Fruit fly (Drosophila melanogaster) whole organism, adult: ENCODE measurements around the gene Tcs3.

Experiments
- CG11617 ChIP-seq: fragments of 200-800 bp; sonication (Bioruptor generic); optimal IDR thresholded peaks from 2 replicates; lab custom pipeline; 2017; ENCODE audit warnings: mild to moderate bottlenecking, missing biosample characterization, missing genetic modification reagents, missing genetic modification characterization
- CG14711 ChIP-seq: fragments of 200-800 bp; sonication (Bioruptor generic); optimal IDR thresholded peaks from 2 replicates; lab custom pipeline; 2018; ENCODE audit warnings: missing biosample characterization, mild to moderate bottlenecking, missing genetic modification characterization, moderate library complexity
- CG7045 ChIP-seq: fragments of 200-800 bp; sonication (Bioruptor generic); optimal IDR thresholded peaks from 2 replicates; lab custom pipeline; 2017; ENCODE audit warnings: missing biosample characterization, mild to moderate bottlenecking, missing genetic modification characterization
- Hr96 ChIP-seq: fragments of 200-800 bp; sonication (Bioruptor generic); optimal IDR thresholded peaks from 2 replicates; lab custom pipeline; 2016; ENCODE audit warnings: missing biosample characterization, missing genetic modification characterization
- cnc ChIP-seq, 2 experiments: fragments of >200 bp; optimal IDR thresholded peaks; 2 replicates each; lab custom pipeline; 2017
- tj ChIP-seq: fragments of 200-800 bp; sonication (Bioruptor generic); optimal IDR thresholded peaks from 3 replicates; lab custom pipeline; 2017; ENCODE audit warnings: missing biosample characterization, mild to moderate bottlenecking, missing genetic modification characterization, moderate library complexity

- no peak for TF ChIP-seq CG11617 (GFP tag; lab: Kevin White, UChicago)
- TF ChIP-seq Hr96 (GFP tag; lab: Kevin White, UChicago) = no peak
- TF ChIP-seq CG14711 (tag; lab: Kevin White, UChicago) = no peak
- TF ChIP-seq cnc (optimal IDR thresholded peaks at IDR 0.05; lab: Kevin White, UChicago) = no peak
- no peak for TF ChIP-seq tj (GFP tag; lab: Kevin White, UChicago)
- TF ChIP-seq CG7045 = no peak
These were observed 23.4 kb upstream of the Tcs3 start, which contains the start of gene CG13058 for dm6 chr3L:16328207-16328891.
